ENCODE assay signal across 2 worm cellular contexts in the genomic region with DNA sequence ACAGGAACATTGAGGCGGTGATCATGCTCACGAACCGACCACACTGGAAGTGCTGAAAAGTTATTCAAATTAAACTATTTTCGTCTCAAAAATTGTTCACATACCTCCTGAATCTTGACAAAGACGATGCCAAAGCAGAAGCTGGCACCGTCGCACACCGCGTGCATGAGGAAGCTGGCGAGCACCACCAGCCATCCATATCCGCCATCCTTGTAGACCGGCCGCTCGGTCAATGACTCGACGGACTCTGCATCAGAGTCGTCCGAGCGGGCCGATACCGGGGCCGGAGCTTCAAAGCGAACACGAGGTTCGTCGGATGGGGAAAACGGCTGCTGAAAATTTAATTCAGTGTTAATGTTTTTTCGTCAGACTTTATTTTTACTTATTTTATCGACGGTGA.
TF ChIP-seq lines count a peak whose summit lies in the region.

No protein-coding gene starts in this region.

TF ChIP-seq in whole organism, L4 larva, 104 proteins besides CTCF, POLR2A, EP300 and RAD21:
- TF ChIP-seq daf-16 (GFP tag; optimal IDR thresholded peaks at IDR 0.05; lab: Kevin White, UChicago) (no peak), daf-16 (tag; optimal IDR thresholded peaks at IDR 0.05; lab: Kevin White, UChicago) (no peak), ceh-20 (GFP tag; IDR thresholded peaks at IDR 0.05; lab: Robert Waterston, UW) (0 out of 2 replicates have a peak, but pooled peaks have one; percentile 18), nhr-28 (tag; optimal IDR thresholded peaks at IDR 0.05; lab: Kevin White, UChicago) (no peak), ZK546.5 (tag; optimal IDR thresholded peaks at IDR 0.05; lab: Kevin White, UChicago) (no peak), D1046.2 (GFP tag; IDR thresholded peaks at IDR 0.05; lab: Robert Waterston, UW) (0 out of 2 replicates have a peak, but pooled peaks have one; percentile 37), nhr-11 (tag; optimal IDR thresholded peaks at IDR 0.05; lab: Kevin White, UChicago) (no peak), mxl-2 (GFP tag; conservative IDR thresholded peaks at IDR 0.05; lab: Robert Waterston, UW) (no peak), set-16 (GFP tag; IDR thresholded peaks at IDR 0.05; lab: Robert Waterston, UW) (peak; percentile 85), dmd-8 (GFP tag; IDR thresholded peaks at IDR 0.05; lab: Robert Waterston, UW) (0 out of 2 replicates have a peak, but pooled peaks have one; percentile 29), zip-2 (tag; optimal IDR thresholded peaks at IDR 0.05; lab: Kevin White, UChicago) (no peak), aha-1 (tag; lab: Kevin White, UChicago) (peak; percentile 87), madf-5 (GFP tag; IDR thresholded peaks at IDR 0.05; lab: Robert Waterston, UW) (no peak), lin-1 (GFP tag; IDR thresholded peaks at IDR 0.05; lab: Robert Waterston, UW) (no peak), nhr-6 (tag; optimal IDR thresholded peaks at IDR 0.05; lab: Kevin White, UChicago) (no peak), hif-1 (tag; optimal IDR thresholded peaks at IDR 0.05; lab: Kevin White, UChicago) (no peak), hlh-30 (tag; optimal IDR thresholded peaks at IDR 0.05; lab: Kevin White, UChicago; ENCODE audit: insufficient read depth) (no peak)
TF ChIP-seq in whole organism, L4 larva: peak in this region for 5.

TF ChIP-seq in whole organism, young adult, 124 proteins besides CTCF, POLR2A, EP300 and RAD21:
- TF ChIP-seq bed-1 (GFP tag; IDR thresholded peaks at IDR 0.05; lab: Robert Waterston, UW) (no peak), F57A8.1 (GFP tag; optimal IDR thresholded peaks at IDR 0.05; lab: Kevin White, UChicago) (no peak), ZK185.1 (tag; optimal IDR thresholded peaks at IDR 0.05; lab: Kevin White, UChicago; ENCODE audit: poor library complexity, severe bottlenecking) (no peak), Y53F4B.3 (GFP tag; IDR thresholded peaks at IDR 0.05; lab: Robert Waterston, UW) (no peak), zfh-2 (GFP tag; conservative IDR thresholded peaks at IDR 0.05; lab: Robert Waterston, UW) (peak; percentile 78), ztf-6 (GFP tag; IDR thresholded peaks at IDR 0.05; lab: Robert Waterston, UW) (no peak), madf-3 (GFP tag; IDR thresholded peaks at IDR 0.05; lab: Robert Waterston, UW) (no peak), ztf-3 (GFP tag; optimal IDR thresholded peaks at IDR 0.05; lab: Kevin White, UChicago) (no peak), Y79H2A.3 (GFP tag; conservative IDR thresholded peaks at IDR 0.05; lab: Robert Waterston, UW) (no peak), hmg-20 (GFP tag; IDR thresholded peaks at IDR 0.05; lab: Robert Waterston, UW) (no peak), K12H6.12 (tag; optimal IDR thresholded peaks at IDR 0.05; lab: Kevin White, UChicago) (no peak), egrh-3 (GFP tag; IDR thresholded peaks at IDR 0.05; lab: Robert Waterston, UW) (peak; percentile 48; the same call in 1 of the 2 replicates)
